Fruit fly (Drosophila melanogaster) whole organism, embryonic: ENCODE measurements around the gene CG18765.

ENCODE experiments used
- CG10366 ChIP-seq: fragments of 200-800 bp; sonication (Bioruptor generic); IDR thresholded peaks from 2 replicates; pipeline ENCODE4 v1.3.6; 2022; ENCODE audit warnings: missing biosample characterization, missing genetic modification characterization
- CG10654 ChIP-seq: fragments of 200-800 bp; sonication (Bioruptor generic); optimal IDR thresholded peaks from 2 replicates; lab custom pipeline; 2016; ENCODE audit warnings: missing biosample characterization, missing genetic modification characterization
- CG11093 ChIP-seq: fragments of 200-800 bp; sonication (Bioruptor generic); IDR thresholded peaks from 3 replicates; pipeline ENCODE4 v1.3.6; 2022; ENCODE audit warnings: missing biosample characterization, missing genetic modification characterization
- CG11504 ChIP-seq: fragments of 200-800 bp; sonication (Bioruptor generic); optimal IDR thresholded peaks from 3 replicates; lab custom pipeline; 2019; ENCODE audit warnings: missing biosample characterization, mild to moderate bottlenecking, missing genetic modification characterization, moderate library complexity
- CG11723 ChIP-seq: fragments of 200-800 bp; sonication (Bioruptor generic); optimal IDR thresholded peaks from 2 replicates; lab custom pipeline; 2017; ENCODE audit warnings: missing biosample characterization, mild to moderate bottlenecking, missing genetic modification characterization
- CG13296 ChIP-seq: fragments of 200-800 bp; sonication (Bioruptor generic); optimal IDR thresholded peaks from 3 replicates; lab custom pipeline; 2018; ENCODE audit warnings: missing biosample characterization, mild to moderate bottlenecking, missing genetic modification characterization
- CG1647 ChIP-seq: fragments of 200-800 bp; sonication (Bioruptor generic); optimal IDR thresholded peaks from 3 replicates; lab custom pipeline; 2016; ENCODE audit warnings: missing biosample characterization, missing genetic modification characterization
- CG17361 ChIP-seq: fragments of 200-800 bp; sonication (Bioruptor generic); IDR thresholded peaks from 3 replicates; pipeline ENCODE4 v1.3.6; 2022; ENCODE audit warnings: missing biosample characterization, missing genetic modification characterization
- CG17385 ChIP-seq: fragments of 200-800 bp; sonication (Bioruptor generic); optimal IDR thresholded peaks from 3 replicates; lab custom pipeline; 2018; ENCODE audit warnings: missing biosample characterization, mild to moderate bottlenecking, missing genetic modification characterization
- CG1832 ChIP-seq: fragments of 200-800 bp; sonication (Bioruptor generic); optimal IDR thresholded peaks from 2 replicates; lab custom pipeline; 2017; ENCODE audit warnings: missing biosample characterization, mild to moderate bottlenecking, missing genetic modification characterization, inconsistent platforms
- CG31441 ChIP-seq: fragments of 200-800 bp; sonication (Bioruptor generic); IDR thresholded peaks from 2 replicates; pipeline ENCODE4 v1.3.6; 2022; ENCODE audit warnings: missing biosample characterization, missing genetic modification characterization
- CG3847 ChIP-seq: fragments of 200-800 bp; sonication (Bioruptor generic); IDR thresholded peaks from 2 replicates; pipeline ENCODE4 v1.3.6; 2022; ENCODE audit warnings: missing biosample characterization, missing genetic modification characterization
- CG4404 ChIP-seq: fragments of 200-800 bp; sonication (Bioruptor generic); IDR thresholded peaks from 2 replicates; pipeline ENCODE4 v1.3.6; 2022; ENCODE audit warnings: missing biosample characterization, missing genetic modification characterization
- CG4617 ChIP-seq: fragments of 200-800 bp; sonication (Bioruptor generic); optimal IDR thresholded peaks from 3 replicates; lab custom pipeline; 2016; ENCODE audit warnings: missing biosample characterization, missing genetic modification characterization, borderline replicate concordance
- CG5180 ChIP-seq: fragments of 200-800 bp; sonication (Bioruptor generic); optimal IDR thresholded peaks from 3 replicates; lab custom pipeline; 2017; ENCODE audit warnings: missing biosample characterization, missing genetic modification characterization, mild to moderate bottlenecking, moderate library complexity, missing genetic modification reagents
- CG6791 ChIP-seq: fragments of 200-800 bp; sonication (Bioruptor generic); IDR thresholded peaks from 3 replicates; pipeline ENCODE4 v1.3.6; 2022; ENCODE audit warnings: missing biosample characterization, missing genetic modification characterization; ENCODE audit not compliant: partially characterized antibody
- CG7556 ChIP-seq: fragments of 200-800 bp; sonication (Bioruptor generic); optimal IDR thresholded peaks from 2 replicates; lab custom pipeline; 2017; ENCODE audit warnings: missing biosample characterization, mild to moderate bottlenecking, missing genetic modification characterization
- CG8924 ChIP-seq: fragments of 200-800 bp; optimal IDR thresholded peaks from 3 replicates; lab custom pipeline; 2019; ENCODE audit warnings: missing biosample characterization, mild to moderate bottlenecking, missing genetic modification characterization, moderate library complexity
- D ChIP-seq, 2 experiments: fragments of 200-800 bp in 1 of 2; fragments of >200 bp in 1 of 2; sonication (Bioruptor generic) in 1 of 2; optimal IDR thresholded peaks; 2 replicates in 1 of 2; 3 replicates in 1 of 2; lab custom pipeline; 2017; ENCODE audit warnings: mild to moderate bottlenecking in 1 of 2, missing biosample characterization in 1 of 2, missing genetic modification characterization in 1 of 2, missing genetic modification reagents in 1 of 2
- Eip74EF ChIP-seq, 2 experiments: fragments of 200-800 bp in 1 of 2; fragments of >200 bp in 1 of 2; sonication (Bioruptor generic) in 1 of 2; optimal IDR thresholded peaks; 2 replicates each; lab custom pipeline; 2017 to 2019; ENCODE audit warnings: missing biosample characterization in 2 of 2, missing genetic modification characterization in 2 of 2, mild to moderate bottlenecking in 1 of 2, moderate library complexity in 1 of 2
- Fer1 ChIP-seq: fragments of 200-800 bp; sonication (Bioruptor generic); optimal IDR thresholded peaks from 2 replicates; lab custom pipeline; 2017; ENCODE audit warnings: missing biosample characterization, mild to moderate bottlenecking, missing genetic modification characterization
- Fer3 ChIP-seq: fragments of 200-800 bp; sonication (Bioruptor generic); optimal IDR thresholded peaks from 2 replicates; lab custom pipeline; 2018; ENCODE audit warnings: missing biosample characterization, mild to moderate bottlenecking, missing genetic modification characterization, moderate library complexity
- H15 ChIP-seq: fragments of 200-800 bp; sonication (Bioruptor generic); IDR thresholded peaks from 3 replicates; pipeline ENCODE4 v1.3.6; 2022; ENCODE audit warnings: missing biosample characterization, missing genetic modification characterization
- HmgZ ChIP-seq: fragments of 200-800 bp; sonication (Bioruptor generic); optimal IDR thresholded peaks from 2 replicates; lab custom pipeline; 2018; ENCODE audit warnings: missing biosample characterization, mild to moderate bottlenecking, missing genetic modification characterization
- Hr78 ChIP-seq, 2 experiments: fragments of 200-800 bp in 1 of 2; fragments of >200 bp in 1 of 2; sonication (Bioruptor generic) in 1 of 2; optimal IDR thresholded peaks; 2 replicates each; lab custom pipeline; 2017 to 2019; ENCODE audit warnings: missing biosample characterization in 2 of 2, missing genetic modification characterization in 2 of 2, mild to moderate bottlenecking in 1 of 2, moderate library complexity in 1 of 2
- Hsf ChIP-seq: fragments of 200-800 bp; sonication (Bioruptor generic); optimal IDR thresholded peaks from 3 replicates; lab custom pipeline; 2016; ENCODE audit warnings: missing biosample characterization, missing genetic modification characterization
- Lhr ChIP-seq: fragments of 200-800 bp; sonication (Bioruptor generic); optimal IDR thresholded peaks from 3 replicates; lab custom pipeline; 2017; ENCODE audit warnings: mild to moderate bottlenecking, missing biosample characterization, missing genetic modification reagents, missing genetic modification characterization
- Oli ChIP-seq: fragments of 200-800 bp; sonication (Bioruptor generic); optimal IDR thresholded peaks from 2 replicates; lab custom pipeline; 2018; ENCODE audit warnings: missing biosample characterization, mild to moderate bottlenecking, missing genetic modification characterization, moderate library complexity
- PHDP ChIP-seq: fragments of 200-800 bp; sonication (Bioruptor generic); optimal IDR thresholded peaks from 3 replicates; lab custom pipeline; 2018; ENCODE audit warnings: missing biosample characterization, mild to moderate bottlenecking, missing genetic modification characterization, moderate library complexity
- Rfx ChIP-seq: fragments of 200-800 bp; sonication (Bioruptor generic); IDR thresholded peaks from 2 replicates; pipeline ENCODE4 v1.3.6; 2022; ENCODE audit warnings: missing biosample characterization, missing genetic modification characterization
- Sox100B ChIP-seq: fragments of 200-800 bp; sonication (Bioruptor generic); optimal IDR thresholded peaks from 3 replicates; lab custom pipeline; 2018; ENCODE audit warnings: missing biosample characterization, mild to moderate bottlenecking, missing genetic modification characterization
- chif ChIP-seq, 2 experiments: fragments of 200-800 bp; sonication (Bioruptor generic); optimal IDR thresholded peaks; 3 replicates each; lab custom pipeline; 2016; ENCODE audit warnings: missing biosample characterization in 2 of 2, missing genetic modification characterization in 2 of 2
- chm ChIP-seq: fragments of 200-800 bp; sonication (Bioruptor generic); IDR thresholded peaks from 2 replicates; pipeline ENCODE4 v1.3.6; 2022; ENCODE audit warnings: missing biosample characterization, missing genetic modification characterization
- ci ChIP-seq: fragments of 200-800 bp; sonication (Bioruptor generic); IDR thresholded peaks from 3 replicates; pipeline ENCODE4 v1.3.6; 2022; ENCODE audit warnings: missing biosample characterization, missing genetic modification characterization
- crp ChIP-seq, 2 experiments: fragments of 200-800 bp; sonication (Bioruptor generic); optimal IDR thresholded peaks; 2 replicates in 1 of 2; 3 replicates in 1 of 2; lab custom pipeline; 2017; ENCODE audit warnings: missing biosample characterization in 2 of 2, missing genetic modification characterization in 2 of 2, mild to moderate bottlenecking in 1 of 2, moderate library complexity in 1 of 2
- dm ChIP-seq: fragments of 200-800 bp; sonication (Bioruptor generic); optimal IDR thresholded peaks from 3 replicates; lab custom pipeline; 2016; ENCODE audit warnings: missing biosample characterization, missing genetic modification characterization
- ewg ChIP-seq: fragments of 200-800 bp; sonication (Bioruptor generic); optimal IDR thresholded peaks from 3 replicates; lab custom pipeline; 2017; ENCODE audit warnings: mild to moderate bottlenecking, missing biosample characterization, missing genetic modification reagents, missing genetic modification characterization
- fd96Cb ChIP-seq: fragments of 200-800 bp; sonication (Bioruptor generic); optimal IDR thresholded peaks from 2 replicates; lab custom pipeline; 2018; ENCODE audit warnings: missing biosample characterization, mild to moderate bottlenecking, missing genetic modification characterization, moderate library complexity
- gem ChIP-seq: fragments of 200-800 bp; sonication (Bioruptor generic); optimal IDR thresholded peaks from 2 replicates; lab custom pipeline; 2019; ENCODE audit warnings: missing biosample characterization, mild to moderate bottlenecking, missing genetic modification characterization, moderate library complexity
- ham ChIP-seq: fragments of 200-800 bp; sonication (Bioruptor generic); IDR thresholded peaks from 2 replicates; pipeline ENCODE4 v1.3.6; 2022; ENCODE audit warnings: missing biosample characterization, missing genetic modification characterization
- kah ChIP-seq: fragments of 200-800 bp; sonication (Bioruptor generic); optimal IDR thresholded peaks from 2 replicates; lab custom pipeline; 2018; ENCODE audit warnings: missing biosample characterization, mild to moderate bottlenecking, missing genetic modification characterization
- luna ChIP-seq: fragments of 200-800 bp; sonication (Bioruptor generic); optimal IDR thresholded peaks from 2 replicates; lab custom pipeline; 2016; ENCODE audit warnings: missing biosample characterization, missing genetic modification characterization
- mld ChIP-seq: fragments of 200-800 bp; sonication (Bioruptor generic); IDR thresholded peaks from 3 replicates; pipeline ENCODE4 v1.3.6; 2022; ENCODE audit warnings: missing biosample characterization, missing genetic modification characterization; ENCODE audit not compliant: partially characterized antibody
- nmo ChIP-seq: fragments of 200-800 bp; sonication (Bioruptor generic); optimal IDR thresholded peaks from 2 replicates; lab custom pipeline; 2018; ENCODE audit warnings: missing biosample characterization, mild to moderate bottlenecking, missing genetic modification characterization, moderate library complexity
- oc ChIP-seq: fragments of 200-800 bp; sonication (Bioruptor generic); optimal IDR thresholded peaks from 2 replicates; lab custom pipeline; 2018; ENCODE audit warnings: missing biosample characterization, mild to moderate bottlenecking, missing genetic modification characterization, moderate library complexity
- phol ChIP-seq: fragments of 200-800 bp; sonication (Bioruptor generic); optimal IDR thresholded peaks from 3 replicates; lab custom pipeline; 2018; ENCODE audit warnings: missing biosample characterization, mild to moderate bottlenecking, missing genetic modification characterization, moderate library complexity
- salm ChIP-seq: fragments of 200-800 bp; sonication (Bioruptor generic); optimal IDR thresholded peaks from 2 replicates; lab custom pipeline; 2018; ENCODE audit warnings: missing biosample characterization, mild to moderate bottlenecking, missing genetic modification characterization
- sd ChIP-seq: fragments of 200-800 bp; sonication (Bioruptor generic); optimal IDR thresholded peaks from 3 replicates; lab custom pipeline; 2018; ENCODE audit warnings: missing biosample characterization, mild to moderate bottlenecking, missing genetic modification characterization, moderate library complexity
- sens-2 ChIP-seq: fragments of 200-800 bp; sonication (Bioruptor generic); IDR thresholded peaks from 2 replicates; pipeline ENCODE4 v1.3.6; 2022; ENCODE audit warnings: missing biosample characterization, missing genetic modification characterization
- tap ChIP-seq: fragments of 200-800 bp; optimal IDR thresholded peaks from 3 replicates; lab custom pipeline; 2019; ENCODE audit warnings: missing biosample characterization, mild to moderate bottlenecking, missing genetic modification characterization, moderate library complexity

The CG18765 gene

dm6 chr3R:11663441-11663840, 28.2 kb downstream of the CG18765 start (continued):
- TF ChIP-seq CG31441 (GFP tag; lab: Robert Waterston, UW) (peak; percentile 66), sd (tag; lab: Kevin White, UChicago) (peak; percentile 66), phol (peak; percentile 61), oc (tag; lab: Kevin White, UChicago) (no peak), PHDP (peak; percentile 32), D (optimal IDR thresholded peaks at IDR 0.05; lab: Kevin White, UChicago) (no peak), D (GFP tag; optimal IDR thresholded peaks at IDR 0.05; lab: Kevin White, UChicago) (peak; percentile 1), CG4404 (GFP tag; lab: Robert Waterston, UW) (no peak), fd96Cb (tag; lab: Kevin White, UChicago) (peak; percentile 56), H15 (GFP tag; lab: Robert Waterston, UW) (no peak), CG17385 (GFP tag; lab: Kevin White, UChicago) (peak; percentile 31), ci (GFP tag; lab: Robert Waterston, UW) (0 out of 3 replicates have a peak, but pooled peaks have one; percentile 21), CG13296 (GFP tag; lab: Kevin White, UChicago) (peak; percentile 51), CG11723 (peak; percentile 14), Fer3 (tag; lab: Kevin White, UChicago) (peak; percentile 29), Oli (tag; lab: Kevin White, UChicago) (peak; percentile 70), CG5180 (peak; percentile 13), dm (GFP tag; lab: Kevin White, UChicago) (no peak), Eip74EF (GFP tag; optimal IDR thresholded peaks at IDR 0.05; lab: Kevin White, UChicago) (peak in 1 of 2 experiments; percentile 65), CG11093 (GFP tag; lab: Robert Waterston, UW) (0 out of 3 replicates have a peak, but pooled peaks have one; percentile 12), CG10366 (GFP tag; lab: Robert Waterston, UW) (peak; percentile 8; the same call in 1 of the 2 replicates), CG4617 (GFP tag; lab: Kevin White, UChicago) (no peak), ham (GFP tag; lab: Robert Waterston, UW) (no peak), crp (GFP tag; optimal IDR thresholded peaks at IDR 0.05; lab: Kevin White, UChicago) (no peak), Fer1 (peak; percentile 45), mld (no peak), nmo (GFP tag; lab: Kevin White, UChicago) (peak; percentile 63), sens-2 (GFP tag; lab: Robert Waterston, UW) (no peak), CG7556 (peak; percentile 57), CG3847 (GFP tag; lab: Robert Waterston, UW) (no peak), chif (GFP tag; optimal IDR thresholded peaks at IDR 0.05; lab: Kevin White, UChicago) (no peak), CG8924 (tag; lab: Kevin White, UChicago) (peak; percentile 69), kah (peak; percentile 8), ewg (peak; percentile 6), tap (tag; lab: Kevin White, UChicago) (peak; percentile 26), Sox100B (GFP tag; lab: Kevin White, UChicago) (peak; percentile 76), CG1832 (no peak), Hsf (peak; percentile 20), Hr78 (GFP tag; optimal IDR thresholded peaks at IDR 0.05; lab: Kevin White, UChicago) (peak in 1 of 2 experiments; percentile 64)
- TF ChIP-seq, all 482 proteins: peak for 115

- no peak for TF ChIP-seq salm
- TF ChIP-seq luna (GFP tag; lab: Kevin White, UChicago): no peak
- no peak for TF ChIP-seq CG6791 (GFP tag; lab: Robert Waterston, UW)
- no peak for TF ChIP-seq chm
- TF ChIP-seq CG17361 (GFP tag; lab: Robert Waterston, UW): 0 out of 3 replicates have a peak, but pooled peaks have one; percentile 37
- TF ChIP-seq Lhr (GFP tag; lab: Kevin White, UChicago): no peak
- no peak for TF ChIP-seq nmo (GFP tag; lab: Kevin White, UChicago)
- TF ChIP-seq CG11504 (tag; lab: Kevin White, UChicago): peak; percentile 26
- TF ChIP-seq gem (tag; lab: Kevin White, UChicago): peak; percentile 41
- no peak for TF ChIP-seq HmgZ (tag; lab: Kevin White, UChicago)
- no peak for TF ChIP-seq CG1647
- no peak for TF ChIP-seq Rfx (GFP tag; lab: Robert Waterston, UW)
- no peak for TF ChIP-seq CG10654
Observed at dm6 chr3R:11662617-11663016, 29.0 kb downstream of the CG18765 start.
